Worm (Caenorhabditis elegans) whole organism, L2 larva: ENCODE measurements around the gene F53E10.5.

Experiments used
- elt-1 ChIP-seq: fragments of 150-350 bp; optimal IDR thresholded peaks from 2 replicates; lab custom pipeline; 2014; ENCODE audit warnings: missing biosample characterization, missing genetic modification characterization
- lin-11 ChIP-seq: fragments of 150-350 bp; sonication (generic microtip); optimal IDR thresholded peaks from 2 replicates; lab custom pipeline; 2014; ENCODE audit warnings: missing biosample characterization, missing genetic modification characterization, inconsistent platforms, mixed read lengths
- lin-39 ChIP-seq: fragments of 150-350 bp; optimal IDR thresholded peaks from 2 replicates; lab custom pipeline; 2014; ENCODE audit warnings: missing biosample characterization, missing genetic modification reagents, missing genetic modification characterization
- mbf-1 ChIP-seq: sonication (generic microtip); optimal IDR thresholded peaks from 2 replicates; lab custom pipeline; 2017; ENCODE audit warnings: missing biosample characterization, missing genetic modification characterization
- unc-62 ChIP-seq: fragments of 150-350 bp; optimal IDR thresholded peaks from 2 replicates; lab custom pipeline; 2014; ENCODE audit warnings: missing biosample characterization, missing genetic modification reagents, missing genetic modification characterization

- no peak for TF ChIP-seq unc-62 (GFP tag; lab: Kevin White, UChicago)
- no peak for TF ChIP-seq lin-11 (tag; lab: Kevin White, UChicago)
- no peak for TF ChIP-seq lin-39 (tag; lab: Kevin White, UChicago)
- TF ChIP-seq mbf-1 (tag; lab: Kevin White, UChicago), result no peak
- no peak for TF ChIP-seq elt-1 (tag; lab: Kevin White, UChicago)
Observed at ce11 chrV:2589834-2590233, 8.9 kb downstream of the F53E10.5 start.
